Worm (Caenorhabditis elegans) whole organism, late embryonic: ENCODE results near the gene T05C7.5.

ENCODE experiments used
- C38D4.7 ChIP-seq: fragments of 200-800 bp; sonication (Bioruptor generic); optimal IDR thresholded peaks from 2 replicates; lab custom pipeline; 2018; ENCODE audit warnings: mild to moderate bottlenecking, missing genetic modification characterization, moderate library complexity, missing compliant biosample characterization
- ama-1 ChIP-seq: fragments of 150-350 bp; optimal IDR thresholded peaks from 2 replicates; lab custom pipeline; 2014
- ceh-14 ChIP-seq: sonication (generic microtip); optimal IDR thresholded peaks from 2 replicates; lab custom pipeline; 2016; ENCODE audit warnings: missing genotype, missing genetic modification characterization, missing compliant biosample characterization
- ceh-34 ChIP-seq: sonication (generic microtip); optimal IDR thresholded peaks from 2 replicates; lab custom pipeline; 2016; ENCODE audit warnings: mild to moderate bottlenecking, missing genetic modification characterization, missing compliant biosample characterization
- ceh-48 ChIP-seq: sonication (generic microtip); optimal IDR thresholded peaks from 2 replicates; lab custom pipeline; 2016; ENCODE audit warnings: missing genetic modification characterization, inconsistent platforms, missing compliant biosample characterization
- che-1 ChIP-seq: sonication (generic microtip); optimal IDR thresholded peaks from 2 replicates; lab custom pipeline; 2016; ENCODE audit warnings: mild to moderate bottlenecking, missing genetic modification characterization, missing compliant biosample characterization
- dmd-4 ChIP-seq: sonication (generic microtip); optimal IDR thresholded peaks from 2 replicates; lab custom pipeline; 2016; ENCODE audit warnings: borderline replicate concordance, missing genetic modification characterization, missing compliant biosample characterization
- dve-1 ChIP-seq: sonication (generic microtip); optimal IDR thresholded peaks from 2 replicates; lab custom pipeline; 2017; ENCODE audit warnings: antibody characterized with exemption, mild to moderate bottlenecking, missing genetic modification characterization, missing compliant biosample characterization
- fkh-10 ChIP-seq: fragments of 150-350 bp; optimal IDR thresholded peaks from 2 replicates; lab custom pipeline; 2014; ENCODE audit warnings: missing biosample characterization, missing genetic modification reagents, missing genetic modification characterization
- hlh-8 ChIP-seq: sonication (generic microtip); optimal IDR thresholded peaks from 2 replicates; lab custom pipeline; 2016; ENCODE audit warnings: missing genotype, missing genetic modification characterization, missing compliant biosample characterization
- nfya-1 ChIP-seq: sonication (generic microtip); optimal IDR thresholded peaks from 2 replicates; lab custom pipeline; 2017; ENCODE audit warnings: missing genetic modification characterization, mild to moderate bottlenecking, missing compliant biosample characterization, antibody characterized with exemption, moderate library complexity
- pha-4 ChIP-seq: fragments of 150-350 bp; optimal IDR thresholded peaks from 2 replicates; lab custom pipeline; 2018; ENCODE audit warnings: missing biosample characterization, missing genetic modification reagents, missing genetic modification characterization
- sox-4 ChIP-seq: sonication (generic microtip); optimal IDR thresholded peaks from 2 replicates; lab custom pipeline; 2017; ENCODE audit warnings: mild to moderate bottlenecking, missing genetic modification characterization, inconsistent platforms, missing compliant biosample characterization
- ttx-3 ChIP-seq: sonication (generic microtip); optimal IDR thresholded peaks from 2 replicates; lab custom pipeline; 2016; ENCODE audit warnings: missing genetic modification reagents, missing genetic modification characterization, missing compliant biosample characterization

ce11 chrIV:73175-73574 is 14.5 kb upstream of the T05C7.5 start:
- no peak for TF ChIP-seq ceh-34 (tag; lab: Kevin White, UChicago)
- TF ChIP-seq sox-4 (tag; lab: Kevin White, UChicago): no peak
- TF ChIP-seq ceh-48: no peak
- no peak for TF ChIP-seq pha-4
- TF ChIP-seq dmd-4: no peak
- no peak for TF ChIP-seq ceh-14 (tag; lab: Kevin White, UChicago)
- no peak for TF ChIP-seq C38D4.7 (GFP tag; lab: Kevin White, UChicago)
- no peak for TF ChIP-seq ama-1 (lab: Kevin White, UChicago)
- TF ChIP-seq hlh-8 (tag; lab: Kevin White, UChicago): no peak
- TF ChIP-seq nfya-1 (tag; lab: Kevin White, UChicago): no peak
- TF ChIP-seq che-1 (tag; lab: Kevin White, UChicago): no peak
- no peak for TF ChIP-seq fkh-10 (GFP tag; lab: Kevin White, UChicago)
- no peak for TF ChIP-seq ttx-3 (tag; lab: Kevin White, UChicago)
- no peak for TF ChIP-seq dve-1
